Worm (Caenorhabditis elegans) whole organism, early embryonic: ENCODE results near the gene K10G4.5.

ENCODE experiments used
- B0310.2 ChIP-seq: sonication (generic microtip); optimal IDR thresholded peaks from 2 replicates; lab custom pipeline; 2016; ENCODE audit warnings: mild to moderate bottlenecking, missing genetic modification characterization, missing compliant biosample characterization
- aly-1 ChIP-seq: sonication (generic microtip); optimal IDR thresholded peaks from 2 replicates; lab custom pipeline; 2016; ENCODE audit warnings: missing genetic modification characterization, missing compliant biosample characterization
- ama-1 ChIP-seq: fragments of 150-350 bp; optimal IDR thresholded peaks from 2 replicates; lab custom pipeline; 2014
- ceh-13 ChIP-seq: fragments of 200-800 bp; sonication (Bioruptor generic); optimal IDR thresholded peaks from 2 replicates; lab custom pipeline; 2018; ENCODE audit warnings: mild to moderate bottlenecking, missing genetic modification characterization, missing compliant biosample characterization
- ets-7 ChIP-seq: sonication (generic microtip); optimal IDR thresholded peaks from 2 replicates; lab custom pipeline; 2016; ENCODE audit warnings: missing genotype, missing genetic modification characterization, missing compliant biosample characterization
- flt-1 ChIP-seq: fragments of 200-800 bp; sonication (Bioruptor generic); IDR thresholded peaks from 2 replicates; pipeline ENCODE4 v1.3.6; 2022; ENCODE audit warnings: missing genetic modification characterization, missing compliant biosample characterization
- hmbx-1 ChIP-seq: sonication (generic microtip); optimal IDR thresholded peaks from 2 replicates; lab custom pipeline; 2016; ENCODE audit warnings: mild to moderate bottlenecking, missing genetic modification characterization, missing compliant biosample characterization
- hmg-4 ChIP-seq: fragments of 200-800 bp; sonication (Bioruptor generic); optimal IDR thresholded peaks from 2 replicates; lab custom pipeline; 2018; ENCODE audit warnings: mild to moderate bottlenecking, missing genetic modification characterization, missing compliant biosample characterization
- hnd-1 ChIP-seq: sonication (generic microtip); optimal IDR thresholded peaks from 2 replicates; lab custom pipeline; 2016; ENCODE audit warnings: missing genetic modification characterization, missing compliant biosample characterization
- pes-1 ChIP-seq: fragments of 200-800 bp; sonication (Bioruptor generic); IDR thresholded peaks from 2 replicates; pipeline ENCODE4 v1.3.6; 2022; ENCODE audit warnings: missing genetic modification reagents, missing genetic modification characterization, missing compliant biosample characterization
- scrt-1 ChIP-seq: fragments of 200-800 bp; sonication (Bioruptor generic); IDR thresholded peaks from 2 replicates; pipeline ENCODE4 v1.3.6; 2022; ENCODE audit warnings: missing genetic modification characterization, missing compliant biosample characterization
- tbx-11 ChIP-seq: fragments of 200-800 bp; sonication (Bioruptor generic); IDR thresholded peaks from 2 replicates; pipeline ENCODE4 v1.3.6; 2022; ENCODE audit warnings: missing genetic modification characterization, missing compliant biosample characterization
- tra-4 ChIP-seq: sonication (generic microtip); optimal IDR thresholded peaks from 2 replicates; lab custom pipeline; 2017; ENCODE audit warnings: missing genetic modification characterization, missing compliant biosample characterization

DNA sequence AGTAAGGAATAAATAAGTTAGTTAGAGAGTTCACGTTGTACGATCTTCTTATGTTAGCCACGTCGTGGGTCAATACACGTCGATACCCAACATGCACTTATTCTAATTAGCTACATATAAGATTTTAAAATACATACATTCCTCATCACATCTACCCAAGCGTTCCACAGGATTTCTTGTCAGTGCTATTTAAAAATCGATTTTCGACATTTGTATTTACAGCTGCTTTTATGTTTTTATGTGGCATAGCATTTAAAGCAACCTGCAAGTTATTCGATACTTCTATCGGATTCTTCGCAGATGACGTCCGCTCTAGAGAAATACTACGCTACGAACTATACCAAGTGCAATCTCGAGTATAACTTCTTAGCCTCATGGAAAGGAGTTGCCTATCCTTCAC is 45.8 kb downstream of the K10G4.5 start, which contains the start of gene srh-115:
- TF ChIP-seq flt-1 (GFP tag; lab: Robert Waterston, UW): no peak
- TF ChIP-seq tra-4 (tag; lab: Kevin White, UChicago): no peak
- TF ChIP-seq ama-1 (lab: Kevin White, UChicago): no peak
- no peak for TF ChIP-seq pes-1 (GFP tag; lab: Robert Waterston, UW)
- TF ChIP-seq hmg-4: no peak
- no peak for TF ChIP-seq scrt-1 (GFP tag; lab: Robert Waterston, UW)
- TF ChIP-seq ets-7: no peak
- TF ChIP-seq ceh-13 (GFP tag; lab: Kevin White, UChicago): no peak
- no peak for TF ChIP-seq hmbx-1 (tag; lab: Kevin White, UChicago)
- TF ChIP-seq B0310.2 (tag; lab: Kevin White, UChicago): no peak
- TF ChIP-seq tbx-11 (GFP tag; lab: Robert Waterston, UW): no peak
- TF ChIP-seq hnd-1 (tag; lab: Kevin White, UChicago): no peak
- no peak for TF ChIP-seq aly-1
